Worm (Caenorhabditis elegans) whole organism, L2 larva: Measurements from ENCODE around the gene nhr-231.

Experiments
- ama-1 ChIP-seq: fragments of 150-350 bp; optimal IDR thresholded peaks from 2 replicates; lab custom pipeline; 2018; ENCODE audit warnings: inconsistent platforms
- egl-27 ChIP-seq: sonication (generic microtip); optimal IDR thresholded peaks from 3 replicates; lab custom pipeline; 2017; ENCODE audit warnings: missing biosample characterization, missing genetic modification reagents, missing genetic modification characterization
- lin-11 ChIP-seq: fragments of 150-350 bp; sonication (generic microtip); optimal IDR thresholded peaks from 2 replicates; lab custom pipeline; 2014; ENCODE audit warnings: missing biosample characterization, missing genetic modification characterization, inconsistent platforms, mixed read lengths
- lin-39 ChIP-seq: fragments of 150-350 bp; optimal IDR thresholded peaks from 2 replicates; lab custom pipeline; 2014; ENCODE audit warnings: missing biosample characterization, missing genetic modification reagents, missing genetic modification characterization
- nhr-6 ChIP-seq: fragments of 150-350 bp; optimal IDR thresholded peaks from 2 replicates; lab custom pipeline; 2014; ENCODE audit warnings: missing biosample characterization, missing genetic modification characterization
- nhr-77 ChIP-seq: fragments of 150-350 bp; optimal IDR thresholded peaks from 2 replicates; lab custom pipeline; 2014; ENCODE audit warnings: missing biosample characterization, missing genetic modification characterization
- unc-39 ChIP-seq: fragments of 150-350 bp; optimal IDR thresholded peaks from 2 replicates; lab custom pipeline; 2014; ENCODE audit warnings: missing biosample characterization, missing genetic modification characterization
- unc-62 ChIP-seq: fragments of 150-350 bp; optimal IDR thresholded peaks from 2 replicates; lab custom pipeline; 2014; ENCODE audit warnings: missing biosample characterization, missing genetic modification reagents, missing genetic modification characterization
- ztf-4 ChIP-seq: fragments of 150-350 bp; optimal IDR thresholded peaks from 2 replicates; lab custom pipeline; 2014; ENCODE audit warnings: missing biosample characterization, missing genetic modification characterization

- TF ChIP-seq egl-27 (tag; lab: Kevin White, UChicago) = no peak
- no peak for TF ChIP-seq lin-39 (tag; lab: Kevin White, UChicago)
- TF ChIP-seq nhr-6 (tag; lab: Kevin White, UChicago) = no peak
- no peak for TF ChIP-seq lin-11 (tag; lab: Kevin White, UChicago)
- no peak for TF ChIP-seq unc-62
- TF ChIP-seq unc-39 (tag; lab: Kevin White, UChicago) = no peak
- no peak for TF ChIP-seq nhr-77 (tag; lab: Kevin White, UChicago)
- TF ChIP-seq ztf-4 = no peak
- TF ChIP-seq ama-1 (lab: Kevin White, UChicago) = no peak
These were observed 30.6 kb upstream of the nhr-231 start, which contains the start of gene F11D11.3 for ce11 chrV:18760174-18760573.
